Fruit fly (Drosophila melanogaster) whole organism, embryonic: Measurements from ENCODE around the gene Muc68Ca.
A peak's percentile ranks its signal among the peaks of the same experiment; 100 is the strongest.

Experiments used
- CG10979 ChIP-seq: fragments of 200-800 bp; sonication (Bioruptor generic); optimal IDR thresholded peaks from 2 replicates; lab custom pipeline; 2018; ENCODE audit warnings: missing biosample characterization, mild to moderate bottlenecking, missing genetic modification characterization, moderate library complexity
- CG12659 ChIP-seq: fragments of 200-800 bp; sonication (Bioruptor generic); optimal IDR thresholded peaks from 3 replicates; lab custom pipeline; 2017; ENCODE audit warnings: mild to moderate bottlenecking, missing biosample characterization, missing genetic modification reagents, missing genetic modification characterization
- CG12744 ChIP-seq: fragments of 200-800 bp; sonication (Bioruptor generic); optimal IDR thresholded peaks from 2 replicates; lab custom pipeline; 2016; ENCODE audit warnings: missing biosample characterization, missing genetic modification characterization
- CG12769 ChIP-seq: fragments of 200-800 bp; sonication (Bioruptor generic); optimal IDR thresholded peaks from 2 replicates; lab custom pipeline; 2019; ENCODE audit warnings: missing biosample characterization, mild to moderate bottlenecking, missing genetic modification characterization, moderate library complexity
- CG13424 ChIP-seq: fragments of 200-800 bp; sonication (Bioruptor generic); optimal IDR thresholded peaks from 2 replicates; lab custom pipeline; 2019; ENCODE audit warnings: missing biosample characterization, mild to moderate bottlenecking, missing genetic modification characterization, moderate library complexity
- CG14050 ChIP-seq: fragments of 200-800 bp; sonication (Bioruptor generic); IDR thresholded peaks from 3 replicates; pipeline ENCODE4 v1.3.6; 2022; ENCODE audit warnings: missing biosample characterization, missing genetic modification characterization
- CG14441 ChIP-seq: fragments of 200-800 bp; sonication (Bioruptor generic); IDR thresholded peaks from 2 replicates; pipeline ENCODE4 v1.3.6; 2022; ENCODE audit warnings: missing biosample characterization, missing genetic modification characterization
- CG17802 ChIP-seq: fragments of 200-800 bp; sonication (Bioruptor generic); optimal IDR thresholded peaks from 2 replicates; lab custom pipeline; 2018; ENCODE audit warnings: missing biosample characterization, mild to moderate bottlenecking, missing genetic modification characterization, moderate library complexity
- CG2678 ChIP-seq: fragments of 200-800 bp; sonication (Bioruptor generic); optimal IDR thresholded peaks from 3 replicates; lab custom pipeline; 2019; ENCODE audit warnings: missing biosample characterization, mild to moderate bottlenecking, missing genetic modification characterization, moderate library complexity
- CG2875 ChIP-seq: fragments of 200-800 bp; sonication (Bioruptor generic); optimal IDR thresholded peaks from 2 replicates; lab custom pipeline; 2017; ENCODE audit warnings: missing biosample characterization, mild to moderate bottlenecking, missing genetic modification characterization, missing genetic modification reagents
- CG2889 ChIP-seq: fragments of 200-800 bp; sonication (Bioruptor generic); IDR thresholded peaks from 3 replicates; pipeline ENCODE4 v1.3.6; 2022; ENCODE audit warnings: missing biosample characterization, missing genetic modification characterization
- CG3065 ChIP-seq: fragments of 200-800 bp; sonication (Bioruptor generic); optimal IDR thresholded peaks from 2 replicates; lab custom pipeline; 2016; ENCODE audit warnings: missing biosample characterization, missing genetic modification characterization
- CG32767 ChIP-seq: fragments of 200-800 bp; sonication (Bioruptor generic); IDR thresholded peaks from 2 replicates; pipeline ENCODE4 v1.3.6; 2022; ENCODE audit warnings: missing biosample characterization, missing genetic modification characterization
- CG32772 ChIP-seq: fragments of 200-800 bp; sonication (Bioruptor generic); IDR thresholded peaks from 2 replicates; pipeline ENCODE4 v1.3.6; 2022; ENCODE audit warnings: missing biosample characterization, missing genetic modification characterization
- CG33557 ChIP-seq: fragments of 200-800 bp; sonication (Bioruptor generic); optimal IDR thresholded peaks from 2 replicates; lab custom pipeline; 2019; ENCODE audit warnings: missing biosample characterization, mild to moderate bottlenecking, missing genetic modification characterization, moderate library complexity
- CG3847 ChIP-seq: fragments of 200-800 bp; sonication (Bioruptor generic); IDR thresholded peaks from 2 replicates; pipeline ENCODE4 v1.3.6; 2022; ENCODE audit warnings: missing biosample characterization, missing genetic modification characterization
- CG4282 ChIP-seq: fragments of 200-800 bp; sonication (Bioruptor generic); optimal IDR thresholded peaks from 2 replicates; lab custom pipeline; 2016; ENCODE audit warnings: missing biosample characterization, missing genetic modification characterization
- CG4820 ChIP-seq: fragments of 200-800 bp; sonication (Bioruptor generic); optimal IDR thresholded peaks from 3 replicates; lab custom pipeline; 2016; ENCODE audit warnings: missing biosample characterization, missing genetic modification characterization
- CG6272 ChIP-seq: fragments of 200-800 bp; sonication (Bioruptor generic); IDR thresholded peaks from 2 replicates; pipeline ENCODE4 v1.3.6; 2022; ENCODE audit warnings: missing biosample characterization, missing genetic modification characterization
- CG6654 ChIP-seq: fragments of 200-800 bp; sonication (Bioruptor generic); optimal IDR thresholded peaks from 2 replicates; lab custom pipeline; 2017; ENCODE audit warnings: missing biosample characterization, mild to moderate bottlenecking, missing genetic modification characterization
- CG7271 ChIP-seq: fragments of 200-800 bp; sonication (Bioruptor generic); optimal IDR thresholded peaks from 2 replicates; lab custom pipeline; 2018; ENCODE audit warnings: missing biosample characterization, mild to moderate bottlenecking, missing genetic modification characterization, moderate library complexity
- CG7839 ChIP-seq: fragments of 200-800 bp; sonication (Bioruptor generic); optimal IDR thresholded peaks from 3 replicates; lab custom pipeline; 2018; ENCODE audit warnings: missing biosample characterization, mild to moderate bottlenecking, missing genetic modification characterization, moderate library complexity
- CG8944 ChIP-seq: fragments of 200-800 bp; sonication (Bioruptor generic); optimal IDR thresholded peaks from 3 replicates; lab custom pipeline; 2016; ENCODE audit warnings: missing biosample characterization, missing genetic modification characterization
- CG9932 ChIP-seq: fragments of 200-800 bp; sonication (Bioruptor generic); IDR thresholded peaks from 2 replicates; pipeline ENCODE4 v1.3.6; 2022; ENCODE audit warnings: missing biosample characterization, missing genetic modification characterization
- Chrac-16 ChIP-seq: fragments of 200-800 bp; sonication (Bioruptor generic); optimal IDR thresholded peaks from 3 replicates; lab custom pipeline; 2016; ENCODE audit warnings: missing biosample characterization, missing genetic modification characterization
- Dfd ChIP-seq, 2 experiments: fragments of >200 bp; optimal IDR thresholded peaks; 2 replicates each; lab custom pipeline; 2017; ENCODE audit warnings: missing biosample characterization in 2 of 2, missing genetic modification characterization in 2 of 2
- GATAe ChIP-seq: fragments of 200-800 bp; sonication (Bioruptor generic); conservative IDR thresholded peaks from 2 replicates; pipeline ENCODE4 v1.3.6; 2022; ENCODE audit warnings: missing biosample characterization, missing genetic modification characterization
- Myb ChIP-seq: fragments of 200-800 bp; sonication (Bioruptor generic); optimal IDR thresholded peaks from 2 replicates; lab custom pipeline; 2016; ENCODE audit warnings: missing biosample characterization, missing genetic modification characterization
- Nf-YC ChIP-seq: fragments of 200-800 bp; optimal IDR thresholded peaks from 3 replicates; lab custom pipeline; 2019; ENCODE audit warnings: missing biosample characterization, mild to moderate bottlenecking, missing genetic modification characterization, moderate library complexity
- Sox102F ChIP-seq: fragments of 200-800 bp; sonication (Bioruptor generic); optimal IDR thresholded peaks from 2 replicates; lab custom pipeline; 2018; ENCODE audit warnings: missing biosample characterization, mild to moderate bottlenecking, missing genetic modification characterization, moderate library complexity
- Usf ChIP-seq: fragments of 200-800 bp; sonication (Bioruptor generic); optimal IDR thresholded peaks from 2 replicates; lab custom pipeline; 2017; ENCODE audit warnings: missing genotype, missing biosample characterization, missing genetic modification characterization
- al ChIP-seq: fragments of 200-800 bp; sonication (Bioruptor generic); IDR thresholded peaks from 2 replicates; pipeline ENCODE4 v1.3.6; 2022; ENCODE audit warnings: missing biosample characterization, missing genetic modification characterization
- cas ChIP-seq: fragments of 200-800 bp; sonication (Bioruptor generic); IDR thresholded peaks from 2 replicates; pipeline ENCODE4 v1.3.6; 2022; ENCODE audit warnings: missing biosample characterization, missing genetic modification characterization
- corto ChIP-seq: fragments of 200-800 bp; sonication (Bioruptor generic); optimal IDR thresholded peaks from 2 replicates; lab custom pipeline; 2016; ENCODE audit warnings: missing biosample characterization, mild to moderate bottlenecking, missing genetic modification characterization, moderate library complexity
- da ChIP-seq: fragments of 200-800 bp; sonication (Bioruptor generic); optimal IDR thresholded peaks from 2 replicates; lab custom pipeline; 2016; ENCODE audit warnings: missing biosample characterization, missing genetic modification characterization
- dmrt11E ChIP-seq: fragments of 200-800 bp; sonication (Bioruptor generic); optimal IDR thresholded peaks from 3 replicates; lab custom pipeline; 2018; ENCODE audit warnings: missing biosample characterization, mild to moderate bottlenecking, missing genetic modification characterization, moderate library complexity
- dmrt99B ChIP-seq: fragments of 200-800 bp; sonication (Bioruptor generic); optimal IDR thresholded peaks from 2 replicates; lab custom pipeline; 2018; ENCODE audit warnings: missing biosample characterization, mild to moderate bottlenecking, missing genetic modification characterization, moderate library complexity
- exex ChIP-seq: fragments of 200-800 bp; sonication (Bioruptor generic); optimal IDR thresholded peaks from 4 replicates; lab custom pipeline; 2018; ENCODE audit warnings: missing biosample characterization, mild to moderate bottlenecking, missing genetic modification characterization, moderate library complexity
- gem ChIP-seq: fragments of 200-800 bp; sonication (Bioruptor generic); optimal IDR thresholded peaks from 2 replicates; lab custom pipeline; 2019; ENCODE audit warnings: missing biosample characterization, mild to moderate bottlenecking, missing genetic modification characterization, moderate library complexity
- lilli ChIP-seq: fragments of 200-800 bp; sonication (Bioruptor generic); optimal IDR thresholded peaks from 3 replicates; lab custom pipeline; 2016; ENCODE audit warnings: missing biosample characterization, missing genetic modification characterization
- nmo ChIP-seq: fragments of 200-800 bp; sonication (Bioruptor generic); optimal IDR thresholded peaks from 2 replicates; lab custom pipeline; 2018; ENCODE audit warnings: missing biosample characterization, mild to moderate bottlenecking, missing genetic modification characterization, moderate library complexity
- pb ChIP-seq: fragments of 200-800 bp; sonication (Bioruptor generic); optimal IDR thresholded peaks from 3 replicates; lab custom pipeline; 2016; ENCODE audit warnings: missing biosample characterization, missing genetic modification characterization
- peb ChIP-seq: fragments of 200-800 bp; sonication (Bioruptor generic); IDR thresholded peaks from 2 replicates; pipeline ENCODE4 v1.3.6; 2022; ENCODE audit warnings: missing biosample characterization, missing genetic modification characterization
- psq ChIP-seq: fragments of 200-800 bp; sonication (Bioruptor generic); optimal IDR thresholded peaks from 2 replicates; lab custom pipeline; 2017; ENCODE audit warnings: missing biosample characterization, missing genetic modification characterization
- schlank ChIP-seq: fragments of 200-800 bp; sonication (Bioruptor generic); optimal IDR thresholded peaks from 2 replicates; lab custom pipeline; 2018; ENCODE audit warnings: missing biosample characterization, mild to moderate bottlenecking, missing genetic modification characterization
- slbo ChIP-seq: fragments of 200-800 bp; sonication (Bioruptor generic); IDR thresholded peaks from 2 replicates; pipeline ENCODE4 v1.3.6; 2022; ENCODE audit warnings: missing biosample characterization, missing genetic modification characterization
- stwl ChIP-seq: fragments of 200-800 bp; sonication (Bioruptor generic); optimal IDR thresholded peaks from 3 replicates; lab custom pipeline; 2018; ENCODE audit warnings: missing biosample characterization, mild to moderate bottlenecking, missing genetic modification characterization, moderate library complexity
- toy ChIP-seq: fragments of 200-800 bp; sonication (Bioruptor generic); IDR thresholded peaks from 2 replicates; pipeline ENCODE4 v1.3.6; 2022; ENCODE audit warnings: missing biosample characterization, missing genetic modification characterization
- wdn ChIP-seq: fragments of 200-800 bp; sonication (Bioruptor generic); IDR thresholded peaks from 2 replicates; pipeline ENCODE4 v1.3.6; 2022; ENCODE audit warnings: missing biosample characterization, missing genetic modification characterization

The Muc68Ca gene

dm6 chr3L:11587720-11588580 is 32.0 kb downstream of the Muc68Ca start, which contains the start of gene rt (continued):
- TF ChIP-seq lilli (GFP tag; lab: Kevin White, UChicago): peak; percentile 47
- no peak for TF ChIP-seq CG3065 (GFP tag; lab: Kevin White, UChicago)
- TF ChIP-seq CG2889: no peak
- peak; percentile 80 for TF ChIP-seq CG33557 (GFP tag; lab: Kevin White, UChicago)
- TF ChIP-seq CG10979 (tag; lab: Kevin White, UChicago): peak; percentile 81
- TF ChIP-seq CG13424 (tag; lab: Kevin White, UChicago): peak; percentile 70
- no peak for TF ChIP-seq da (GFP tag; lab: Kevin White, UChicago)
- peak; percentile 41 for TF ChIP-seq Chrac-16 (GFP tag; lab: Kevin White, UChicago)
- no peak for TF ChIP-seq CG12769 (tag; lab: Kevin White, UChicago)
- TF ChIP-seq CG2875 (GFP tag; lab: Kevin White, UChicago): peak; percentile 38
- TF ChIP-seq CG12659 (GFP tag; lab: Kevin White, UChicago): peak; percentile 32
- no peak for TF ChIP-seq CG4282
- TF ChIP-seq CG14050: no peak
- no peak for TF ChIP-seq CG8944 (GFP tag; lab: Kevin White, UChicago)
- no peak for TF ChIP-seq CG7271 (tag; lab: Kevin White, UChicago)
- peak; percentile 68 for TF ChIP-seq CG2678
- TF ChIP-seq CG6654 (GFP tag; lab: Kevin White, UChicago): no peak
- no peak for TF ChIP-seq exex (tag; lab: Kevin White, UChicago)
- TF ChIP-seq al (GFP tag; lab: Robert Waterston, UW): peak; percentile 38; the same call in 1 of the 2 replicates
- peak; percentile 53 for TF ChIP-seq dmrt99B
- TF ChIP-seq psq (GFP tag; lab: Kevin White, UChicago): peak; percentile 9
- TF ChIP-seq GATAe (GFP tag; lab: Robert Waterston, UW): no peak
- no peak for TF ChIP-seq Dfd (GFP tag; optimal IDR thresholded peaks at IDR 0.05; lab: Kevin White, UChicago)
- TF ChIP-seq toy (GFP tag; lab: Robert Waterston, UW): no peak
- no peak for TF ChIP-seq pb (GFP tag; lab: Kevin White, UChicago)
- no peak for TF ChIP-seq CG9932 (GFP tag; lab: Robert Waterston, UW)
- TF ChIP-seq slbo (GFP tag; lab: Robert Waterston, UW): no peak
- TF ChIP-seq Usf (GFP tag; lab: Kevin White, UChicago): peak; percentile 22
- TF ChIP-seq Sox102F: peak; percentile 41
- peak; percentile 79 for TF ChIP-seq gem
- peak; percentile 65 for TF ChIP-seq CG7839 (tag; lab: Kevin White, UChicago)
- peak; percentile 69 for TF ChIP-seq nmo (GFP tag; lab: Kevin White, UChicago)
- peak; percentile 31 for TF ChIP-seq stwl (tag; lab: Kevin White, UChicago)
- no peak for TF ChIP-seq wdn (GFP tag; lab: Robert Waterston, UW)
- TF ChIP-seq CG3847 (GFP tag; lab: Robert Waterston, UW): peak; percentile 36; the same call in 1 of the 2 replicates
- no peak for TF ChIP-seq CG6272
- no peak for TF ChIP-seq Myb
- TF ChIP-seq CG14441: no peak
- TF ChIP-seq corto (GFP tag; lab: Kevin White, UChicago): no peak
- TF ChIP-seq CG32767: peak; percentile 50; the same call in 1 of the 2 replicates
- no peak for TF ChIP-seq schlank
- TF ChIP-seq CG17802 (tag; lab: Kevin White, UChicago): peak; percentile 24
- peak; percentile 45; the same call in 1 of the 2 replicates for TF ChIP-seq peb (GFP tag; lab: Robert Waterston, UW)
- TF ChIP-seq CG4820 (GFP tag; lab: Kevin White, UChicago): peak; percentile 48
- TF ChIP-seq dmrt11E: peak; percentile 83
- 0 out of 2 replicates have a peak, but pooled peaks have one; percentile 27 for TF ChIP-seq CG32772 (GFP tag; lab: Robert Waterston, UW)
- no peak for TF ChIP-seq cas (GFP tag; lab: Robert Waterston, UW)
- TF ChIP-seq CG12744 (GFP tag; lab: Kevin White, UChicago): no peak
- peak; percentile 21 for TF ChIP-seq Nf-YC (tag; lab: Kevin White, UChicago)
